Worm (Caenorhabditis elegans) whole organism, early embryonic: Measurements from ENCODE around the gene pkg-2.

Experiments
- ama-1 ChIP-seq: fragments of 150-350 bp; optimal IDR thresholded peaks from 2 replicates; lab custom pipeline; 2014
- ceh-13 ChIP-seq: fragments of 200-800 bp; sonication (Bioruptor generic); optimal IDR thresholded peaks from 2 replicates; lab custom pipeline; 2018; ENCODE audit warnings: mild to moderate bottlenecking, missing genetic modification characterization, missing compliant biosample characterization
- ceh-36 ChIP-seq: sonication (generic microtip); optimal IDR thresholded peaks from 2 replicates; lab custom pipeline; 2016; ENCODE audit warnings: missing genetic modification characterization, inconsistent platforms, missing compliant biosample characterization
- ets-7 ChIP-seq: sonication (generic microtip); optimal IDR thresholded peaks from 2 replicates; lab custom pipeline; 2016; ENCODE audit warnings: missing genotype, missing genetic modification characterization, missing compliant biosample characterization
- flt-1 ChIP-seq: fragments of 200-800 bp; sonication (Bioruptor generic); IDR thresholded peaks from 2 replicates; pipeline ENCODE4 v1.3.6; 2022; ENCODE audit warnings: missing genetic modification characterization, missing compliant biosample characterization
- hnd-1 ChIP-seq: sonication (generic microtip); optimal IDR thresholded peaks from 2 replicates; lab custom pipeline; 2016; ENCODE audit warnings: missing genetic modification characterization, missing compliant biosample characterization
- sea-1 ChIP-seq: fragments of 200-800 bp; sonication (Bioruptor generic); conservative IDR thresholded peaks from 2 replicates; pipeline ENCODE4 v1.3.6; 2022; ENCODE audit warnings: missing genetic modification characterization, missing compliant biosample characterization

- no peak for TF ChIP-seq ama-1
- no peak for TF ChIP-seq sea-1 (GFP tag; lab: Robert Waterston, UW)
- TF ChIP-seq ceh-13 (GFP tag; lab: Kevin White, UChicago), result no peak
- no peak for TF ChIP-seq hnd-1 (tag; lab: Kevin White, UChicago)
- TF ChIP-seq ceh-36 (tag; lab: Kevin White, UChicago), result no peak
- no peak for TF ChIP-seq ets-7 (tag; lab: Kevin White, UChicago)
- no peak for TF ChIP-seq flt-1 (GFP tag; lab: Robert Waterston, UW)
These were observed 44.5 kb upstream of the pkg-2 start for ce11 chrIV:8476166-8476565.
